Fruit fly (Drosophila melanogaster) whole organism, embryonic: Measurements from ENCODE around the gene Dh31.

Experiments used
- Abd-B ChIP-seq: fragments of 200-800 bp; sonication (Bioruptor generic); optimal IDR thresholded peaks from 2 replicates; lab custom pipeline; 2018; ENCODE audit warnings: missing biosample characterization, mild to moderate bottlenecking, missing genetic modification characterization, moderate library complexity
- Aef1 ChIP-seq: fragments of 200-800 bp; sonication (Bioruptor generic); IDR thresholded peaks from 3 replicates; pipeline ENCODE4 v1.3.6; 2022; ENCODE audit warnings: missing biosample characterization, missing genetic modification characterization
- Atf6 ChIP-seq: fragments of 200-800 bp; sonication (Bioruptor generic); IDR thresholded peaks from 2 replicates; pipeline ENCODE4 v1.3.6; 2022; ENCODE audit warnings: missing biosample characterization, missing genetic modification characterization
- Blimp-1 ChIP-seq: fragments of 200-800 bp; sonication (Bioruptor generic); optimal IDR thresholded peaks from 3 replicates; lab custom pipeline; 2018; ENCODE audit warnings: missing biosample characterization, missing genetic modification characterization, mild to moderate bottlenecking, moderate library complexity, missing genetic modification reagents
- BtbVII ChIP-seq: fragments of 200-800 bp; sonication (Bioruptor generic); optimal IDR thresholded peaks from 3 replicates; lab custom pipeline; 2017; ENCODE audit warnings: missing biosample characterization, mild to moderate bottlenecking, missing genetic modification characterization
- CG10209 ChIP-seq: fragments of 200-800 bp; sonication (Bioruptor generic); optimal IDR thresholded peaks from 3 replicates; lab custom pipeline; 2017; ENCODE audit warnings: missing biosample characterization, mild to moderate bottlenecking, missing genetic modification characterization, missing genetic modification reagents
- CG10543 ChIP-seq: fragments of 200-800 bp; sonication (Bioruptor generic); optimal IDR thresholded peaks from 3 replicates; lab custom pipeline; 2017; ENCODE audit warnings: missing biosample characterization, mild to moderate bottlenecking, missing genetic modification characterization, moderate library complexity
- CG12155 ChIP-seq: fragments of 200-800 bp; sonication (Bioruptor generic); optimal IDR thresholded peaks from 3 replicates; lab custom pipeline; 2016; ENCODE audit warnings: missing biosample characterization, missing genetic modification characterization
- CG14860 ChIP-seq: fragments of 200-800 bp; sonication (Bioruptor generic); IDR thresholded peaks from 3 replicates; pipeline ENCODE4 v1.3.6; 2022; ENCODE audit warnings: missing biosample characterization, missing genetic modification characterization; ENCODE audit not compliant: partially characterized antibody
- CG15601 ChIP-seq: fragments of 200-800 bp; sonication (Bioruptor generic); optimal IDR thresholded peaks from 3 replicates; lab custom pipeline; 2019; ENCODE audit warnings: missing biosample characterization, mild to moderate bottlenecking, missing genetic modification characterization, moderate library complexity
- CG16863 ChIP-seq: fragments of 200-800 bp; sonication (Bioruptor generic); optimal IDR thresholded peaks from 3 replicates; lab custom pipeline; 2016; ENCODE audit warnings: missing biosample characterization, missing genetic modification characterization
- CG18599 ChIP-seq: fragments of 200-800 bp; sonication (Bioruptor generic); optimal IDR thresholded peaks from 3 replicates; lab custom pipeline; 2017; ENCODE audit warnings: missing biosample characterization, missing genetic modification characterization, mild to moderate bottlenecking, moderate library complexity, missing genetic modification reagents
- CG2199 ChIP-seq: fragments of 200-800 bp; sonication (Bioruptor generic); IDR thresholded peaks from 3 replicates; pipeline ENCODE4 v1.3.6; 2022; ENCODE audit warnings: missing biosample characterization, missing genetic modification characterization
- CG31388 ChIP-seq: fragments of 200-800 bp; sonication (Bioruptor generic); optimal IDR thresholded peaks from 2 replicates; lab custom pipeline; 2016; ENCODE audit warnings: missing biosample characterization, missing genetic modification characterization
- CG32532 ChIP-seq: fragments of 200-800 bp; sonication (Bioruptor generic); IDR thresholded peaks from 2 replicates; pipeline ENCODE4 v1.3.6; 2022; ENCODE audit warnings: missing biosample characterization, missing genetic modification characterization
- CG34224 ChIP-seq: fragments of 200-800 bp; sonication (Bioruptor generic); IDR thresholded peaks from 3 replicates; pipeline ENCODE4 v1.3.6; 2022; ENCODE audit warnings: missing biosample characterization, missing genetic modification characterization; ENCODE audit not compliant: partially characterized antibody
- CG42726 ChIP-seq: fragments of 200-800 bp; sonication (Bioruptor generic); IDR thresholded peaks from 2 replicates; pipeline ENCODE4 v1.3.6; 2022; ENCODE audit warnings: missing biosample characterization, missing genetic modification characterization; ENCODE audit not compliant: partially characterized antibody
- CG43689 ChIP-seq: fragments of 200-800 bp; sonication (Bioruptor generic); IDR thresholded peaks from 2 replicates; pipeline ENCODE4 v1.3.6; 2022; ENCODE audit warnings: missing biosample characterization, missing genetic modification characterization
- CG8281 ChIP-seq: fragments of 200-800 bp; sonication (Bioruptor generic); optimal IDR thresholded peaks from 2 replicates; lab custom pipeline; 2018; ENCODE audit warnings: missing biosample characterization, mild to moderate bottlenecking, missing genetic modification characterization, moderate library complexity
- CG8290 ChIP-seq, 3 experiments: fragments of 200-800 bp; sonication (Bioruptor generic); optimal IDR thresholded peaks; 2 replicates each; lab custom pipeline; 2016 to 2019; ENCODE audit warnings: missing biosample characterization in 3 of 3, missing genetic modification characterization in 3 of 3, mild to moderate bottlenecking in 2 of 3, moderate library complexity in 1 of 3
- D19A ChIP-seq: fragments of 200-800 bp; optimal IDR thresholded peaks from 3 replicates; lab custom pipeline; 2019; ENCODE audit warnings: missing biosample characterization, mild to moderate bottlenecking, missing genetic modification characterization, moderate library complexity
- Dek ChIP-seq: fragments of 200-800 bp; sonication (Bioruptor generic); optimal IDR thresholded peaks from 3 replicates; lab custom pipeline; 2019; ENCODE audit warnings: missing biosample characterization, mild to moderate bottlenecking, missing genetic modification characterization, moderate library complexity
- Ets97D ChIP-seq: fragments of 200-800 bp; sonication (Bioruptor generic); optimal IDR thresholded peaks from 3 replicates; lab custom pipeline; 2016; ENCODE audit warnings: missing biosample characterization, missing genetic modification characterization
- Hmr ChIP-seq: fragments of 200-800 bp; sonication (Bioruptor generic); optimal IDR thresholded peaks from 3 replicates; lab custom pipeline; 2017; ENCODE audit warnings: mild to moderate bottlenecking, missing biosample characterization, missing genetic modification reagents, missing genetic modification characterization
- Hr51 ChIP-seq, 2 experiments: fragments of 200-800 bp; sonication (Bioruptor generic); optimal IDR thresholded peaks; 2 replicates in 1 of 2; 3 replicates in 1 of 2; lab custom pipeline; 2016 to 2018; ENCODE audit warnings: missing biosample characterization in 2 of 2, missing genetic modification characterization in 2 of 2, mild to moderate bottlenecking in 1 of 2, moderate library complexity in 1 of 2
- MTF-1 ChIP-seq: fragments of 200-800 bp; sonication (Bioruptor generic); optimal IDR thresholded peaks from 2 replicates; lab custom pipeline; 2018; ENCODE audit warnings: missing biosample characterization, mild to moderate bottlenecking, missing genetic modification characterization, borderline replicate concordance
- Mes4 ChIP-seq: fragments of 200-800 bp; sonication (Bioruptor generic); optimal IDR thresholded peaks from 2 replicates; lab custom pipeline; 2016; ENCODE audit warnings: missing biosample characterization, missing genetic modification characterization
- Opbp ChIP-seq: fragments of 200-800 bp; sonication (Bioruptor generic); IDR thresholded peaks from 3 replicates; pipeline ENCODE4 v1.3.6; 2022; ENCODE audit warnings: missing biosample characterization, missing genetic modification characterization; ENCODE audit not compliant: partially characterized antibody
- Optix ChIP-seq: fragments of 200-800 bp; sonication (Bioruptor generic); IDR thresholded peaks from 3 replicates; pipeline ENCODE4 v1.3.6; 2022; ENCODE audit warnings: missing biosample characterization, missing genetic modification characterization
- Stat92E ChIP-seq, 3 experiments: fragments of >200 bp in 2 of 3; fragments of 200-800 bp in 1 of 3; sonication (Bioruptor generic) in 1 of 3; optimal IDR thresholded peaks; 2 replicates each; lab custom pipeline; 2017 to 2019; ENCODE audit warnings: missing biosample characterization in 3 of 3, missing genetic modification characterization in 3 of 3, mild to moderate bottlenecking in 1 of 3, moderate library complexity in 1 of 3
- Xbp1 ChIP-seq: fragments of 200-800 bp; sonication (Bioruptor generic); optimal IDR thresholded peaks from 3 replicates; lab custom pipeline; 2016; ENCODE audit warnings: missing biosample characterization, mild to moderate bottlenecking, missing genetic modification characterization
- chif ChIP-seq, 2 experiments: fragments of 200-800 bp; sonication (Bioruptor generic); optimal IDR thresholded peaks; 3 replicates each; lab custom pipeline; 2016; ENCODE audit warnings: missing biosample characterization in 2 of 2, missing genetic modification characterization in 2 of 2
- dmrt99B ChIP-seq: fragments of 200-800 bp; sonication (Bioruptor generic); optimal IDR thresholded peaks from 2 replicates; lab custom pipeline; 2018; ENCODE audit warnings: missing biosample characterization, mild to moderate bottlenecking, missing genetic modification characterization, moderate library complexity
- nom ChIP-seq: fragments of 200-800 bp; sonication (Bioruptor generic); optimal IDR thresholded peaks from 2 replicates; lab custom pipeline; 2017; ENCODE audit warnings: missing biosample characterization, missing genetic modification characterization, mild to moderate bottlenecking, moderate library complexity, missing genetic modification reagents
- oc ChIP-seq: fragments of 200-800 bp; sonication (Bioruptor generic); optimal IDR thresholded peaks from 2 replicates; lab custom pipeline; 2018; ENCODE audit warnings: missing biosample characterization, mild to moderate bottlenecking, missing genetic modification characterization, moderate library complexity
- onecut ChIP-seq: fragments of 200-800 bp; sonication (Bioruptor generic); IDR thresholded peaks from 2 replicates; pipeline ENCODE4 v1.3.6; 2022; ENCODE audit warnings: missing biosample characterization, missing genetic modification characterization
- pan ChIP-seq, 4 experiments: fragments of >200 bp in 3 of 4; fragments of 200-800 bp in 1 of 4; sonication (Bioruptor generic) in 1 of 4; optimal IDR thresholded peaks in 3 of 4; IDR thresholded peaks in 1 of 4; 2 replicates each; pipeline versions ENCODE4 v1.3.6 to Lab custom; 2017 to 2022; ENCODE audit warnings: missing biosample characterization in 2 of 4, missing genetic modification characterization in 2 of 4, mixed read lengths in 1 of 4
- pnt ChIP-seq: fragments of 200-800 bp; sonication (Bioruptor generic); optimal IDR thresholded peaks from 3 replicates; lab custom pipeline; 2016; ENCODE audit warnings: missing biosample characterization, missing genetic modification characterization
- run ChIP-seq: fragments of 200-800 bp; sonication (Bioruptor generic); optimal IDR thresholded peaks from 3 replicates; lab custom pipeline; 2018; ENCODE audit warnings: missing biosample characterization, mild to moderate bottlenecking, missing genetic modification characterization
- sd ChIP-seq: fragments of 200-800 bp; sonication (Bioruptor generic); optimal IDR thresholded peaks from 3 replicates; lab custom pipeline; 2018; ENCODE audit warnings: missing biosample characterization, mild to moderate bottlenecking, missing genetic modification characterization, moderate library complexity
- sim ChIP-seq: fragments of 200-800 bp; sonication (Bioruptor generic); IDR thresholded peaks from 2 replicates; pipeline ENCODE4 v1.3.6; 2022; ENCODE audit warnings: missing biosample characterization, missing genetic modification characterization
- sug ChIP-seq: fragments of 200-800 bp; optimal IDR thresholded peaks from 2 replicates; lab custom pipeline; 2019; ENCODE audit warnings: missing biosample characterization, mild to moderate bottlenecking, missing genetic modification characterization, moderate library complexity
- unpg ChIP-seq: fragments of 200-800 bp; sonication (Bioruptor generic); optimal IDR thresholded peaks from 3 replicates; lab custom pipeline; 2018; ENCODE audit warnings: missing biosample characterization, mild to moderate bottlenecking, missing genetic modification characterization, moderate library complexity
- vfl ChIP-seq: fragments of 200-800 bp; sonication (Bioruptor generic); optimal IDR thresholded peaks from 2 replicates; lab custom pipeline; 2016; ENCODE audit warnings: missing biosample characterization, missing genetic modification characterization
- zen ChIP-seq: fragments of 200-800 bp; sonication (Bioruptor generic); optimal IDR thresholded peaks from 3 replicates; lab custom pipeline; 2018; ENCODE audit warnings: missing biosample characterization, mild to moderate bottlenecking, missing genetic modification characterization, moderate library complexity

Dh31 gene

dm6 chr2L:8541469-8542233, 35.0 kb upstream of the Dh31 start, which contains the start of gene Sema1a (continued):
- TF ChIP-seq Xbp1 (peak; percentile 65), CG42726 (GFP tag; lab: Robert Waterston, UW) (peak; percentile 95), Atf6 (GFP tag; lab: Robert Waterston, UW) (peak; percentile 72), onecut (GFP tag; lab: Robert Waterston, UW) (peak; percentile 66), oc (peak; percentile 92), CG16863 (GFP tag; lab: Kevin White, UChicago) (peak; percentile 61), MTF-1 (GFP tag; lab: Kevin White, UChicago) (peak; percentile 1), CG2199 (peak; percentile 68; the same call in 2 of the 3 replicates), Opbp (GFP tag; lab: Robert Waterston, UW) (peak; percentile 86), sd (peak; percentile 88), run (tag; lab: Kevin White, UChicago) (peak; percentile 48), Aef1 (GFP tag; lab: Robert Waterston, UW) (peak; percentile 73; the same call in 2 of the 3 replicates), CG10543 (GFP tag; lab: Kevin White, UChicago) (peak; percentile 42), pnt (GFP tag; lab: Kevin White, UChicago) (peak; percentile 43), sug (tag; lab: Kevin White, UChicago) (peak; percentile 51), CG32532 (GFP tag; lab: Robert Waterston, UW) (peak; percentile 75), Hr51 (GFP tag; optimal IDR thresholded peaks at IDR 0.05; lab: Kevin White, UChicago) (peak; percentile 17 to 58), Hmr (GFP tag; lab: Kevin White, UChicago) (peak; percentile 67), unpg (GFP tag; lab: Kevin White, UChicago) (peak; percentile 92), pan (optimal IDR thresholded peaks at IDR 0.05; lab: Kevin White, UChicago) (peak in 1 of 2 experiments; percentile 54), pan (GFP tag; optimal IDR thresholded peaks at IDR 0.05 in 1 of 2, IDR thresholded peaks at IDR 0.05 in 1 of 2) (peak in 1 of 2 experiments; percentile 81), CG8281 (no peak), Mes4 (GFP tag; lab: Kevin White, UChicago) (peak; percentile 53), CG14860 (GFP tag; lab: Robert Waterston, UW) (peak; percentile 65), sim (GFP tag; lab: Robert Waterston, UW) (no peak; the same call in 1 of the 2 replicates), Optix (no peak; the same call in 2 of the 3 replicates), Blimp-1 (peak; percentile 47), Ets97D (peak; percentile 36), vfl (GFP tag; lab: Kevin White, UChicago) (peak; percentile 49), Dek (tag; lab: Kevin White, UChicago) (peak; percentile 49), CG34224 (peak; percentile 79), CG31388 (GFP tag; lab: Kevin White, UChicago) (peak; percentile 11), zen (tag; lab: Kevin White, UChicago) (peak; percentile 22), chif (GFP tag; optimal IDR thresholded peaks at IDR 0.05; lab: Kevin White, UChicago) (peak; percentile 7 to 74), CG18599 (GFP tag; lab: Kevin White, UChicago) (peak; percentile 51), CG8290 (GFP tag; optimal IDR thresholded peaks at IDR 0.05; lab: Kevin White, UChicago) (peak; percentile 65), CG8290 (tag; optimal IDR thresholded peaks at IDR 0.05; lab: Kevin White, UChicago) (peak; percentile 35 to 89), CG10209 (GFP tag; lab: Kevin White, UChicago) (peak; percentile 34), CG15601 (tag; lab: Kevin White, UChicago) (peak; percentile 34), CG43689 (no peak), dmrt99B (tag; lab: Kevin White, UChicago) (peak; percentile 57), Stat92E (GFP tag; optimal IDR thresholded peaks at IDR 0.05; lab: Kevin White, UChicago) (peak in 1 of 3 experiments; percentile 73), Abd-B (GFP tag; lab: Kevin White, UChicago) (peak; percentile 35), D19A (peak; percentile 88), nom (GFP tag; lab: Kevin White, UChicago) (peak; percentile 18), CG12155 (GFP tag; lab: Kevin White, UChicago) (peak; percentile 48), BtbVII (GFP tag; lab: Kevin White, UChicago) (peak; percentile 34)
